Fruit fly (Drosophila melanogaster) whole organism, embryonic: ENCODE measurements around the gene CG12974.

Source experiments
- CG11504 ChIP-seq: fragments of 200-800 bp; sonication (Bioruptor generic); optimal IDR thresholded peaks from 3 replicates; lab custom pipeline; 2019; ENCODE audit warnings: missing biosample characterization, mild to moderate bottlenecking, missing genetic modification characterization, moderate library complexity
- CG12071 ChIP-seq: fragments of 200-800 bp; sonication (Bioruptor generic); optimal IDR thresholded peaks from 3 replicates; lab custom pipeline; 2018; ENCODE audit warnings: missing biosample characterization, mild to moderate bottlenecking, missing genetic modification characterization
- CG12659 ChIP-seq: fragments of 200-800 bp; sonication (Bioruptor generic); optimal IDR thresholded peaks from 3 replicates; lab custom pipeline; 2017; ENCODE audit warnings: mild to moderate bottlenecking, missing biosample characterization, missing genetic modification reagents, missing genetic modification characterization
- CG12942 ChIP-seq: fragments of 200-800 bp; sonication (Bioruptor generic); optimal IDR thresholded peaks from 3 replicates; lab custom pipeline; 2016; ENCODE audit warnings: missing biosample characterization, missing genetic modification characterization
- CG14860 ChIP-seq: fragments of 200-800 bp; sonication (Bioruptor generic); IDR thresholded peaks from 3 replicates; pipeline ENCODE4 v1.3.6; 2022; ENCODE audit warnings: missing biosample characterization, missing genetic modification characterization; ENCODE audit not compliant: partially characterized antibody
- CG1647 ChIP-seq: fragments of 200-800 bp; sonication (Bioruptor generic); optimal IDR thresholded peaks from 3 replicates; lab custom pipeline; 2016; ENCODE audit warnings: missing biosample characterization, missing genetic modification characterization
- CG17186 ChIP-seq: fragments of 200-800 bp; sonication (Bioruptor generic); optimal IDR thresholded peaks from 3 replicates; lab custom pipeline; 2017; ENCODE audit warnings: missing biosample characterization, missing genetic modification reagents, missing genetic modification characterization
- CG17568 ChIP-seq: fragments of 200-800 bp; sonication (Bioruptor generic); optimal IDR thresholded peaks from 2 replicates; lab custom pipeline; 2018; ENCODE audit warnings: missing biosample characterization, mild to moderate bottlenecking, missing genetic modification characterization, moderate library complexity
- CG17802 ChIP-seq: fragments of 200-800 bp; sonication (Bioruptor generic); optimal IDR thresholded peaks from 2 replicates; lab custom pipeline; 2018; ENCODE audit warnings: missing biosample characterization, mild to moderate bottlenecking, missing genetic modification characterization, moderate library complexity
- CG17829 ChIP-seq: fragments of 200-800 bp; optimal IDR thresholded peaks from 2 replicates; lab custom pipeline; 2019; ENCODE audit warnings: missing biosample characterization, mild to moderate bottlenecking, missing genetic modification characterization, moderate library complexity
- CG18599 ChIP-seq: fragments of 200-800 bp; sonication (Bioruptor generic); optimal IDR thresholded peaks from 3 replicates; lab custom pipeline; 2017; ENCODE audit warnings: missing biosample characterization, missing genetic modification characterization, mild to moderate bottlenecking, moderate library complexity, missing genetic modification reagents
- CG18764 ChIP-seq: fragments of 200-800 bp; sonication (Bioruptor generic); optimal IDR thresholded peaks from 3 replicates; lab custom pipeline; 2016; ENCODE audit warnings: missing biosample characterization, missing genetic modification characterization
- CG2129 ChIP-seq: fragments of 200-800 bp; sonication (Bioruptor generic); IDR thresholded peaks from 2 replicates; pipeline ENCODE4 v1.3.6; 2022; ENCODE audit warnings: missing biosample characterization, missing genetic modification characterization; ENCODE audit not compliant: partially characterized antibody
- CG6272 ChIP-seq: fragments of 200-800 bp; sonication (Bioruptor generic); IDR thresholded peaks from 2 replicates; pipeline ENCODE4 v1.3.6; 2022; ENCODE audit warnings: missing biosample characterization, missing genetic modification characterization
- CG7963 ChIP-seq: fragments of 200-800 bp; sonication (Bioruptor generic); IDR thresholded peaks from 3 replicates; pipeline ENCODE4 v1.3.6; 2022; ENCODE audit warnings: missing biosample characterization, missing genetic modification characterization; ENCODE audit not compliant: partially characterized antibody
- CG8290 ChIP-seq, 3 experiments: fragments of 200-800 bp; sonication (Bioruptor generic); optimal IDR thresholded peaks; 2 replicates each; lab custom pipeline; 2016 to 2019; ENCODE audit warnings: missing biosample characterization in 3 of 3, missing genetic modification characterization in 3 of 3, mild to moderate bottlenecking in 2 of 3, moderate library complexity in 1 of 3
- CG9797 ChIP-seq: fragments of 200-800 bp; sonication (Bioruptor generic); optimal IDR thresholded peaks from 3 replicates; lab custom pipeline; 2018; ENCODE audit warnings: missing biosample characterization, mild to moderate bottlenecking, missing genetic modification characterization
- CTCF ChIP-seq: fragments of 200-800 bp; sonication (Bioruptor generic); optimal IDR thresholded peaks from 2 replicates; lab custom pipeline; 2017; ENCODE audit warnings: missing biosample characterization, mild to moderate bottlenecking, missing genetic modification characterization, moderate library complexity
- D ChIP-seq, 2 experiments: fragments of 200-800 bp in 1 of 2; fragments of >200 bp in 1 of 2; sonication (Bioruptor generic) in 1 of 2; optimal IDR thresholded peaks; 2 replicates in 1 of 2; 3 replicates in 1 of 2; lab custom pipeline; 2017; ENCODE audit warnings: mild to moderate bottlenecking in 1 of 2, missing biosample characterization in 1 of 2, missing genetic modification characterization in 1 of 2, missing genetic modification reagents in 1 of 2
- Dek ChIP-seq: fragments of 200-800 bp; sonication (Bioruptor generic); optimal IDR thresholded peaks from 3 replicates; lab custom pipeline; 2019; ENCODE audit warnings: missing biosample characterization, mild to moderate bottlenecking, missing genetic modification characterization, moderate library complexity
- HHEX ChIP-seq: fragments of 200-800 bp; sonication (Bioruptor generic); optimal IDR thresholded peaks from 3 replicates; lab custom pipeline; 2017; ENCODE audit warnings: missing biosample characterization, mild to moderate bottlenecking, missing genetic modification characterization, missing genetic modification reagents
- HLH4C ChIP-seq: fragments of 200-800 bp; sonication (Bioruptor generic); IDR thresholded peaks from 3 replicates; pipeline ENCODE4 v1.3.6; 2022; ENCODE audit warnings: missing biosample characterization, missing genetic modification characterization; ENCODE audit not compliant: partially characterized antibody
- MESR4 ChIP-seq: fragments of 200-800 bp; sonication (Bioruptor generic); optimal IDR thresholded peaks from 2 replicates; lab custom pipeline; 2018; ENCODE audit warnings: missing biosample characterization, mild to moderate bottlenecking, missing genetic modification characterization, moderate library complexity
- Mes4 ChIP-seq: fragments of 200-800 bp; sonication (Bioruptor generic); optimal IDR thresholded peaks from 2 replicates; lab custom pipeline; 2016; ENCODE audit warnings: missing biosample characterization, missing genetic modification characterization
- NC2α ChIP-seq: fragments of 200-800 bp; sonication (Bioruptor generic); optimal IDR thresholded peaks from 2 replicates; lab custom pipeline; 2016; ENCODE audit warnings: missing biosample characterization, missing genetic modification characterization
- Opbp ChIP-seq: fragments of 200-800 bp; sonication (Bioruptor generic); IDR thresholded peaks from 3 replicates; pipeline ENCODE4 v1.3.6; 2022; ENCODE audit warnings: missing biosample characterization, missing genetic modification characterization; ENCODE audit not compliant: partially characterized antibody
- PHDP ChIP-seq: fragments of 200-800 bp; sonication (Bioruptor generic); optimal IDR thresholded peaks from 3 replicates; lab custom pipeline; 2018; ENCODE audit warnings: missing biosample characterization, mild to moderate bottlenecking, missing genetic modification characterization, moderate library complexity
- Vsx1 ChIP-seq: fragments of 200-800 bp; sonication (Bioruptor generic); optimal IDR thresholded peaks from 2 replicates; lab custom pipeline; 2017; ENCODE audit warnings: missing biosample characterization, mild to moderate bottlenecking, missing genetic modification characterization, missing genetic modification reagents
- ase ChIP-seq: fragments of 200-800 bp; sonication (Bioruptor generic); IDR thresholded peaks from 3 replicates; pipeline ENCODE4 v1.3.6; 2022; ENCODE audit warnings: missing biosample characterization, missing genetic modification characterization
- gce ChIP-seq: fragments of 200-800 bp; sonication (Bioruptor generic); IDR thresholded peaks from 3 replicates; pipeline ENCODE4 v1.3.6; 2022; ENCODE audit warnings: missing biosample characterization, missing genetic modification characterization
- gem ChIP-seq: fragments of 200-800 bp; sonication (Bioruptor generic); optimal IDR thresholded peaks from 2 replicates; lab custom pipeline; 2019; ENCODE audit warnings: missing biosample characterization, mild to moderate bottlenecking, missing genetic modification characterization, moderate library complexity
- ham ChIP-seq: fragments of 200-800 bp; sonication (Bioruptor generic); IDR thresholded peaks from 2 replicates; pipeline ENCODE4 v1.3.6; 2022; ENCODE audit warnings: missing biosample characterization, missing genetic modification characterization
- hb ChIP-seq: fragments of 200-800 bp; sonication (Bioruptor generic); IDR thresholded peaks from 3 replicates; pipeline ENCODE4 v1.3.6; 2022; ENCODE audit warnings: missing biosample characterization, missing genetic modification characterization; ENCODE audit not compliant: partially characterized antibody
- jing ChIP-seq: fragments of 200-800 bp; sonication (Bioruptor generic); optimal IDR thresholded peaks from 2 replicates; lab custom pipeline; 2018; ENCODE audit warnings: missing biosample characterization, mild to moderate bottlenecking, missing genetic modification characterization
- lab ChIP-seq: fragments of 200-800 bp; sonication (Bioruptor generic); optimal IDR thresholded peaks from 3 replicates; lab custom pipeline; 2017; ENCODE audit warnings: missing biosample characterization, missing genetic modification characterization, mild to moderate bottlenecking, moderate library complexity, missing genetic modification reagents
- lbe ChIP-seq: fragments of 200-800 bp; sonication (Bioruptor generic); optimal IDR thresholded peaks from 2 replicates; lab custom pipeline; 2016; ENCODE audit warnings: missing biosample characterization, mild to moderate bottlenecking, missing genetic modification characterization
- lilli ChIP-seq: fragments of 200-800 bp; sonication (Bioruptor generic); optimal IDR thresholded peaks from 3 replicates; lab custom pipeline; 2016; ENCODE audit warnings: missing biosample characterization, missing genetic modification characterization
- lola ChIP-seq, 3 experiments: fragments of >200 bp in 2 of 3; fragments of 200-800 bp in 1 of 3; sonication (Bioruptor generic) in 1 of 3; optimal IDR thresholded peaks; 2 replicates each; lab custom pipeline; 2017 to 2019; ENCODE audit warnings: missing biosample characterization in 3 of 3, missing genetic modification characterization in 3 of 3, mild to moderate bottlenecking in 1 of 3, moderate library complexity in 1 of 3
- onecut ChIP-seq: fragments of 200-800 bp; sonication (Bioruptor generic); IDR thresholded peaks from 2 replicates; pipeline ENCODE4 v1.3.6; 2022; ENCODE audit warnings: missing biosample characterization, missing genetic modification characterization
- sim ChIP-seq: fragments of 200-800 bp; sonication (Bioruptor generic); IDR thresholded peaks from 2 replicates; pipeline ENCODE4 v1.3.6; 2022; ENCODE audit warnings: missing biosample characterization, missing genetic modification characterization
- sob ChIP-seq: fragments of 200-800 bp; sonication (Bioruptor generic); IDR thresholded peaks from 2 replicates; pipeline ENCODE4 v1.3.6; 2022; ENCODE audit warnings: missing biosample characterization, missing genetic modification characterization
- tgo ChIP-seq: fragments of 200-800 bp; sonication (Bioruptor generic); IDR thresholded peaks from 3 replicates; pipeline ENCODE4 v1.3.6; 2022; ENCODE audit warnings: missing biosample characterization, missing genetic modification characterization
- trem ChIP-seq: fragments of 200-800 bp; optimal IDR thresholded peaks from 3 replicates; lab custom pipeline; 2019; ENCODE audit warnings: missing biosample characterization, mild to moderate bottlenecking, missing genetic modification characterization, moderate library complexity
- twi ChIP-seq: fragments of 200-800 bp; optimal IDR thresholded peaks from 2 replicates; lab custom pipeline; 2019; ENCODE audit warnings: missing biosample characterization, mild to moderate bottlenecking, missing genetic modification characterization, moderate library complexity
- zen2 ChIP-seq: fragments of 200-800 bp; sonication (Bioruptor generic); IDR thresholded peaks from 3 replicates; pipeline ENCODE4 v1.3.6; 2022; ENCODE audit warnings: missing biosample characterization, missing genetic modification characterization; ENCODE audit not compliant: partially characterized antibody
- zf30C ChIP-seq: fragments of 200-800 bp; sonication (Bioruptor generic); optimal IDR thresholded peaks from 3 replicates; lab custom pipeline; 2018; ENCODE audit warnings: missing biosample characterization, mild to moderate bottlenecking, missing genetic modification characterization

CG12974 gene

DNA sequence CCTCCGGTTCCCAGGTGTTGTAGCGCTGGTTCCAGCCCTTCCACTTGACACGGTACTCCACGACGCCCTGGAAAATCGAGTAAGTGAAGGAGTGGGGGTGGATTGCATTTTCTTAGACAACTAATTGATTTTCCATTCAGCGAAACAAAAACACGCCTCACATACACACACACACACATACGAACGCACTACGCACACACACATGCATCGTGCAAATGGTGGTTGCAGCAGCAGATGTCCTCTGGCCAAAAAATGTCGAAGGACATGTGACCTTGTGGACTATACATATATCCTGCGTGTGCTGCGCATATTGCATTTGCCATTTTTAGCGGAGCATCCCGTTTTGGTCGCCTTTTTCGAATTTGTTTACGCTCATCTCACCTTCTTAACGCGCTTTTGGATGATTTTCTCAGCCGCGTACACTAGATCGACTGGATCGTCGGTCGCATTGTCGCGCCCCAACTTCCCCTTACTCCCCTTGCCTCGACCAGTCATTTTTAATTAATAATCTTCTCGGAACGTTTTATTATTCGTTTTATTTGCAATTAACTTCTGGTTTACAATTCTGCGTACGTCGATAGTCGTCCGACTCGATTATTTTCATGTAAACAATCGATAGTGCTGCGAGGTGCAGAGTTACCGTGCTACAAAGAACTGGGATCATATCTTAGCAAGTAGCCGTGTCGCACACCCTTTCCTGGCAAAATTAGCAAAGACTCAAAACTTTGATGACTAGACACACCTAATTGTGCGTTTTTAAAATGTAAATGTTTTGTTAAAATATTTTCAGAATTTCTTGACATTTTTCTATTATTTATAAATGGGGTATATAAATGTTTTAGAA, 31.9 kb upstream of the CG12974 start, which contains the start of gene Pc (continued):
- TF ChIP-seq lilli (GFP tag; lab: Kevin White, UChicago): peak; percentile 3
- peak; percentile 73 for TF ChIP-seq trem (tag; lab: Kevin White, UChicago)
- TF ChIP-seq NC2α: no peak
- no peak for TF ChIP-seq HHEX (GFP tag; lab: Kevin White, UChicago)
- peak; percentile 59 for TF ChIP-seq MESR4 (GFP tag; lab: Kevin White, UChicago)
- peak; percentile 43 for TF ChIP-seq D (optimal IDR thresholded peaks at IDR 0.05; lab: Kevin White, UChicago)
- no peak for TF ChIP-seq D (GFP tag; optimal IDR thresholded peaks at IDR 0.05; lab: Kevin White, UChicago)
- no peak for TF ChIP-seq ase (GFP tag; lab: Robert Waterston, UW)
- TF ChIP-seq CG12659 (GFP tag; lab: Kevin White, UChicago): peak; percentile 82
- TF ChIP-seq HLH4C (GFP tag; lab: Robert Waterston, UW): peak; percentile 86
- TF ChIP-seq CG7963: peak; percentile 78
- peak; percentile 48 for TF ChIP-seq CG17829 (tag; lab: Kevin White, UChicago)
- peak; percentile 18; the same call in 1 of the 2 replicates for TF ChIP-seq onecut
- TF ChIP-seq lbe (GFP tag; lab: Kevin White, UChicago): no peak
- TF ChIP-seq ham (GFP tag; lab: Robert Waterston, UW): no peak
- TF ChIP-seq hb: peak; percentile 82; the same call in 2 of the 3 replicates
- TF ChIP-seq gem (tag; lab: Kevin White, UChicago): no peak
- TF ChIP-seq zf30C (GFP tag; lab: Kevin White, UChicago): peak; percentile 4
- no peak for TF ChIP-seq lab (GFP tag; lab: Kevin White, UChicago)
- TF ChIP-seq gce (GFP tag; lab: Robert Waterston, UW): no peak
- TF ChIP-seq Opbp (GFP tag; lab: Robert Waterston, UW): peak; percentile 86
- peak; percentile 48; the same call in 1 of the 2 replicates for TF ChIP-seq sob (GFP tag; lab: Robert Waterston, UW)
- no peak for TF ChIP-seq Mes4 (GFP tag; lab: Kevin White, UChicago)
- TF ChIP-seq Dek (tag; lab: Kevin White, UChicago): peak; percentile 39
- TF ChIP-seq CG2129: peak; percentile 60
- TF ChIP-seq CG18599: no peak
- peak; percentile 13 for TF ChIP-seq CG8290 (GFP tag; optimal IDR thresholded peaks at IDR 0.05; lab: Kevin White, UChicago)
- peak in 1 of 2 experiments; percentile 78 for TF ChIP-seq CG8290 (tag; optimal IDR thresholded peaks at IDR 0.05; lab: Kevin White, UChicago)
- peak; percentile 16 for TF ChIP-seq Vsx1 (GFP tag; lab: Kevin White, UChicago)
- no peak for TF ChIP-seq tgo
- TF ChIP-seq CG6272: peak; percentile 29; the same call in 1 of the 2 replicates
- peak; percentile 88 for TF ChIP-seq CG9797 (GFP tag; lab: Kevin White, UChicago)
- TF ChIP-seq PHDP (tag; lab: Kevin White, UChicago): no peak
- TF ChIP-seq twi (tag; lab: Kevin White, UChicago): peak; percentile 61
- no peak for TF ChIP-seq jing
- peak; percentile 72 for TF ChIP-seq CTCF (GFP tag; lab: Kevin White, UChicago)
- TF ChIP-seq CG18764 (GFP tag; lab: Kevin White, UChicago): peak; percentile 6
- peak; percentile 8 for TF ChIP-seq CG17802 (tag; lab: Kevin White, UChicago)
- TF ChIP-seq CG11504 (tag; lab: Kevin White, UChicago): peak; percentile 56
- no peak for TF ChIP-seq CG1647 (GFP tag; lab: Kevin White, UChicago)
- peak; percentile 56; the same call in 2 of the 3 replicates for TF ChIP-seq zen2 (GFP tag; lab: Robert Waterston, UW)
- TF ChIP-seq lola (GFP tag; optimal IDR thresholded peaks at IDR 0.05; lab: Kevin White, UChicago): peak in 1 of 3 experiments; percentile 20
- no peak for TF ChIP-seq CG12942
- TF ChIP-seq CG17568 (GFP tag; lab: Kevin White, UChicago): no peak
- peak; percentile 57 for TF ChIP-seq CG17186 (GFP tag; lab: Kevin White, UChicago)
- TF ChIP-seq CG12071: no peak
- no peak for TF ChIP-seq sim (GFP tag; lab: Robert Waterston, UW)
- TF ChIP-seq CG14860 (GFP tag; lab: Robert Waterston, UW): peak; percentile 67; the same call in 2 of the 3 replicates
